Worm (Caenorhabditis elegans) whole organism, L4 larva: ENCODE data around the gene hil-2.
A peak's percentile ranks its signal among the peaks of the same experiment; 100 is the strongest.
"Not testable (repeated sequence)": the region's sequence is repeated elsewhere in the genome, so short reads cannot be mapped to it uniquely, and the experiment has no call there.

ENCODE experiments used
- F26F4.8 ChIP-seq: fragments of 200-800 bp; sonication (Bioruptor generic); conservative IDR thresholded peaks from 2 replicates; pipeline ENCODE4 v1.3.6; 2022; ENCODE audit warnings: missing genetic modification characterization, missing compliant biosample characterization
- F37D6.2 ChIP-seq: sonication (generic microtip); optimal IDR thresholded peaks from 2 replicates; lab custom pipeline; 2016; ENCODE audit warnings: mild to moderate bottlenecking, missing genetic modification characterization, missing compliant biosample characterization
- F44E2.7 ChIP-seq: fragments of 200-800 bp; sonication (Bioruptor generic); IDR thresholded peaks from 2 replicates; pipeline ENCODE4 v2.1.2; 2022; ENCODE audit warnings: missing genetic modification characterization, missing compliant biosample characterization
- ZK546.5 ChIP-seq, 2 experiments: sonication (generic microtip); optimal IDR thresholded peaks; 2 replicates each; lab custom pipeline; 2017; ENCODE audit warnings: missing biosample characterization in 2 of 2, missing genetic modification characterization in 2 of 2
- aha-1 ChIP-seq: fragments of 150-350 bp; peaks from one replicate; lab custom pipeline; 2014; ENCODE audit warnings: missing biosample characterization, missing genetic modification characterization
- attf-4 ChIP-seq: sonication (generic microtip); optimal IDR thresholded peaks from 3 replicates; lab custom pipeline; 2017; ENCODE audit warnings: missing biosample characterization, missing genetic modification characterization
- ceh-62 ChIP-seq: sonication (generic microtip); optimal IDR thresholded peaks from 2 replicates; lab custom pipeline; 2017; ENCODE audit warnings: missing biosample characterization, missing genetic modification characterization
- ctbp-1 ChIP-seq: fragments of 200-800 bp; sonication (Bioruptor generic); IDR thresholded peaks from 2 replicates; pipeline ENCODE4 v1.3.6; 2022; ENCODE audit warnings: missing genetic modification reagents, missing genetic modification characterization, missing compliant biosample characterization
- daf-16 ChIP-seq, 3 experiments: sonication (generic microtip); optimal IDR thresholded peaks; 2 replicates each; lab custom pipeline; 2016 to 2017; ENCODE audit warnings: missing genetic modification characterization in 3 of 3, missing genetic modification reagents in 3 of 3, mild to moderate bottlenecking in 2 of 3, missing compliant biosample characterization in 2 of 3, missing biosample characterization in 1 of 3, moderate library complexity in 1 of 3
- dmd-6 ChIP-seq: fragments of 200-800 bp; sonication (Bioruptor generic); IDR thresholded peaks from 2 replicates; pipeline ENCODE4 v1.3.6; 2022; ENCODE audit warnings: missing genetic modification reagents, missing genetic modification characterization, missing compliant biosample characterization
- duxl-1 ChIP-seq: sonication (generic microtip); optimal IDR thresholded peaks from 2 replicates; lab custom pipeline; 2016; ENCODE audit warnings: mild to moderate bottlenecking, missing genetic modification characterization, moderate library complexity, missing compliant biosample characterization; ENCODE audit not compliant: poor library complexity
- dve-1 ChIP-seq: sonication (generic microtip); optimal IDR thresholded peaks from 2 replicates; lab custom pipeline; 2017; ENCODE audit warnings: antibody characterized with exemption, mild to moderate bottlenecking, missing genetic modification characterization, missing compliant biosample characterization; ENCODE audit not compliant: insufficient read depth
- hlh-30 ChIP-seq: sonication (generic microtip); optimal IDR thresholded peaks from 2 replicates; lab custom pipeline; 2017; ENCODE audit warnings: antibody characterized with exemption, mild to moderate bottlenecking, missing genetic modification characterization, missing compliant biosample characterization; ENCODE audit not compliant: insufficient read depth
- lim-7 ChIP-seq: fragments of 200-800 bp; sonication (Bioruptor generic); IDR thresholded peaks from 2 replicates; pipeline ENCODE4 v1.3.6; 2022; ENCODE audit warnings: missing genetic modification characterization, missing compliant biosample characterization
- lir-3 ChIP-seq: sonication (generic microtip); optimal IDR thresholded peaks from 2 replicates; lab custom pipeline; 2016; ENCODE audit warnings: mild to moderate bottlenecking, missing genetic modification characterization, missing compliant biosample characterization
- madf-9 ChIP-seq: fragments of 200-800 bp; sonication (Bioruptor generic); conservative IDR thresholded peaks from 2 replicates; pipeline ENCODE4 v1.3.6; 2022; ENCODE audit warnings: missing genetic modification reagents, missing genetic modification characterization, missing compliant biosample characterization
- nhr-237 ChIP-seq: sonication (generic microtip); optimal IDR thresholded peaks from 2 replicates; lab custom pipeline; 2017; ENCODE audit warnings: missing biosample characterization, missing genetic modification characterization
- nhr-28 ChIP-seq: fragments of 150-350 bp; optimal IDR thresholded peaks from 2 replicates; lab custom pipeline; 2014; ENCODE audit warnings: missing biosample characterization, missing genetic modification characterization
- nhr-42 ChIP-seq: fragments of 200-800 bp; sonication (Bioruptor generic); IDR thresholded peaks from 2 replicates; pipeline ENCODE4 v1.3.6; 2022; ENCODE audit warnings: missing genetic modification characterization, missing compliant biosample characterization
- nhr-76 ChIP-seq: fragments of 150-350 bp; optimal IDR thresholded peaks from 2 replicates; lab custom pipeline; 2014; ENCODE audit warnings: missing biosample characterization, missing genetic modification characterization
- pqm-1 ChIP-seq: sonication (generic microtip); optimal IDR thresholded peaks from 2 replicates; lab custom pipeline; 2017; ENCODE audit warnings: missing biosample characterization, missing genetic modification characterization
- rbr-2 ChIP-seq: sonication (generic microtip); optimal IDR thresholded peaks from 2 replicates; lab custom pipeline; 2016; ENCODE audit warnings: missing genotype, missing genetic modification characterization, missing compliant biosample characterization
- set-16 ChIP-seq: fragments of 200-800 bp; sonication (Bioruptor generic); IDR thresholded peaks from 2 replicates; pipeline ENCODE4 v1.3.6; 2022; ENCODE audit warnings: missing genetic modification reagents, missing genetic modification characterization, missing compliant biosample characterization
- snpc-1.2 ChIP-seq: fragments of 200-800 bp; sonication (Bioruptor generic); IDR thresholded peaks from 2 replicates; pipeline ENCODE4 v1.3.6; 2022; ENCODE audit warnings: missing genetic modification reagents, missing genetic modification characterization, missing compliant biosample characterization
- snpc-4 ChIP-seq: fragments of 150-350 bp; optimal IDR thresholded peaks from 2 replicates; lab custom pipeline; 2014; ENCODE audit warnings: missing biosample characterization, missing genetic modification characterization
- spr-1 ChIP-seq: sonication (generic microtip); optimal IDR thresholded peaks from 2 replicates; lab custom pipeline; 2016; ENCODE audit warnings: mild to moderate bottlenecking, missing genetic modification characterization, missing compliant biosample characterization
- unc-62 ChIP-seq, 3 experiments: fragments of 150-350 bp in 1 of 3; sonication (generic microtip); optimal IDR thresholded peaks in 2 of 3; peaks in 1 of 3; 1 replicate in 1 of 3; 2 replicates in 2 of 3; lab custom pipeline; 2014 to 2017; ENCODE audit warnings: missing biosample characterization in 3 of 3, missing genetic modification characterization in 3 of 3, missing genetic modification reagents in 3 of 3, missing genotype in 1 of 3

Gene hil-2

DNA sequence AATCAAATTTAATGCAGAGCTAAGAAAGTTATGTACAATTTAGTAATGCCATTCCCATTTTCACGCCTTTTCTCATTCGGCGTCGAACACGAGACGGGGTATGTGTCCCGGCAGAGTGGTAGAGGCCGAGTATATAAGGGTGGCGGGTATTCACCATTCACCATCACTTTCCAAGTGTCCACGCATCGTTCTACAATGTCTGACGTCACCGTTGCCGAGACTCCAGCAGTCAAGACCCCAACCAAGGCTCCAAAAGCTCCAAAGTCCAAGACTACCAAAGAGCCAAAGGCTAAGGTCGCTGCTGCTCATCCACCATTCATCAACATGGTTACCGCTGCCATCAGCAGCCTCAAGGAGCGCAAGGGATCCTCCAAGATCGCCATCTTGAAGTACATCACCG is at the start of gene hil-2:
hil-2 (plus strand) TSS at position 160 of the 400 bp plus-strand sequence.
- TF ChIP-seq ceh-62 (tag; lab: Kevin White, UChicago): no peak
- TF ChIP-seq dve-1: peak; percentile 4
- no peak for TF ChIP-seq madf-9 (GFP tag; lab: Robert Waterston, UW)
- TF ChIP-seq nhr-28: no peak
- TF ChIP-seq unc-62 (GFP tag; optimal IDR thresholded peaks at IDR 0.05 in 1 of 2; lab: Kevin White, UChicago): peak in 1 of 2 experiments; percentile 66
- no peak for TF ChIP-seq unc-62 (tag; optimal IDR thresholded peaks at IDR 0.05; lab: Kevin White, UChicago)
- TF ChIP-seq nhr-237: no peak
- no peak for TF ChIP-seq F26F4.8 (GFP tag; lab: Robert Waterston, UW)
- 0 out of 2 replicates have a peak, but pooled peaks have one; percentile 27 for TF ChIP-seq snpc-1.2 (GFP tag; lab: Robert Waterston, UW)

DNA sequence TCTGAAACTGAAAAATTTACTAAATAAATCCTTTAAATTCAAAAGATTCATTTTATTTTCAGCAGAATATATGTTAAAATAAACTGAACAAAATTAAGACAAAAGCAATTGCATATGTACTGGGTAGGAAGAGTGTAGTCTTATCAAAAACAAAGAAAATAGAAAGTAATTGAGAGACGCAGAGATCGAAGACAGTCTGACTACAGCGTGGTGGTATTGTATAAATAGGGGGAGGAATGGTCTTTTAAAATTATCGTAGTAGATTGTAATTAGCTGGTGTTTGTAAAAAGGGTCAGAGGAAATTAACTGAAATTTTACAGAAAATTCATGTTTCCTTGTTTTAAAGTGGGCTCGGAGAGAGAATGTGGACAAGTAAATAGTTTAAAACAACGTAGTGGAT is 45.6 kb upstream of the hil-2 start, which contains the start of gene acox-3:
acox-3 (minus strand) TSS at position 7 of the 400 bp plus-strand sequence.
- TF ChIP-seq ctbp-1 (GFP tag; lab: Robert Waterston, UW) (no peak), nhr-28 (peak; percentile 66), snpc-4 (tag; lab: Kevin White, UChicago) (no peak), pqm-1 (tag; lab: Kevin White, UChicago) (peak; percentile 53), dve-1 (peak; percentile 40), daf-16 (GFP tag; optimal IDR thresholded peaks at IDR 0.05; lab: Kevin White, UChicago) (no peak), daf-16 (tag; optimal IDR thresholded peaks at IDR 0.05; lab: Kevin White, UChicago) (peak; percentile 88), set-16 (no peak), snpc-1.2 (GFP tag; lab: Robert Waterston, UW) (no peak), dmd-6 (0 out of 2 replicates have a peak, but pooled peaks have one; percentile 13)

DNA sequence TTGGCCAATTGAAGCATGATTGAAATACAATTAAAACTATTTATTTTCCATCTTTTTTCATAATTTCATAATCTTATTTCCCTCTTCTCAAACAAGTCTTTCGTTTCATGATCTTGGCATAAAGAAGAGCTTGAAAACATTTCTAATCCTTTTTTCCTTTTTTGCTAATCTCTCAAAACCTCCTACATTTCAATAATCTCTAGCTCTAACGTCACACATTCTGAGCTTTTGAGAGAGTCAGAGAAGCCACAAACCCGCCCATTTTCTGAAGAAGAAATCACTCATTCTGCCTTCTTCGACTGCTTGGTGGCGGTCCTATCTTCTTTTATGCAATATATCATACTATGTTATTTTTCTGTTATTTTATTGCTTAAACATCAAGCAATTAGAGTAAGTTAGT is 44.4 kb upstream of the hil-2 start, which contains the start of gene F58F9.1:
F58F9.1 (plus strand) TSS at position 251 of the 400 bp plus-strand sequence.
- TF ChIP-seq unc-62 (GFP tag; optimal IDR thresholded peaks at IDR 0.05 in 1 of 2; lab: Kevin White, UChicago) (peak in 1 of 2 experiments; percentile 16), unc-62 (tag; optimal IDR thresholded peaks at IDR 0.05; lab: Kevin White, UChicago) (no peak), nhr-42 (GFP tag; lab: Robert Waterston, UW) (no peak), F37D6.2 (no peak), hlh-30 (tag; lab: Kevin White, UChicago) (peak; percentile 6), aha-1 (tag; lab: Kevin White, UChicago) (peak; percentile 44)

DNA sequence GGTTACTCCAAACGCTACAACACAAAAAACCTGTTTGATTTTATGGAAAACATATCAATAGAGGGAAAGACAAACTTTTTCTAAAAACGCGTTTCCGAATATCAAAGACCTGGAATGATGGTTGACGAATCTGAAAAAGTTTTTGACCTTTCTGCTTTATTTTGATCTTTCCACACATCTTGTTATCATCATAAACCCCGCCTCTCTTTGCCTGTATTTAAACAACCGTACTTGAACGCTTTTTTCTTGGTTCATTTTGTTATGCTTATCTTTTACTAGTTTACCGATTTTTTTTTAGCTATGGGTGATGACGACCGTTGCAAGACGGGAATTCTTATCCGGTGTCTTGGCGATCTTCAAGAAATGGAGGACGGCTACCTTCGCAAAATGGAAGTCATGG is 41.0 kb upstream of the hil-2 start, which contains the start of gene T13A10.2:
T13A10.2 (plus strand) TSS at position 301 of the 400 bp plus-strand sequence.
- TF ChIP-seq duxl-1 (tag; lab: Kevin White, UChicago); F44E2.7 (GFP tag; lab: Robert Waterston, UW); nhr-76 (tag; lab: Kevin White, UChicago): not testable (repeated sequence)

DNA sequence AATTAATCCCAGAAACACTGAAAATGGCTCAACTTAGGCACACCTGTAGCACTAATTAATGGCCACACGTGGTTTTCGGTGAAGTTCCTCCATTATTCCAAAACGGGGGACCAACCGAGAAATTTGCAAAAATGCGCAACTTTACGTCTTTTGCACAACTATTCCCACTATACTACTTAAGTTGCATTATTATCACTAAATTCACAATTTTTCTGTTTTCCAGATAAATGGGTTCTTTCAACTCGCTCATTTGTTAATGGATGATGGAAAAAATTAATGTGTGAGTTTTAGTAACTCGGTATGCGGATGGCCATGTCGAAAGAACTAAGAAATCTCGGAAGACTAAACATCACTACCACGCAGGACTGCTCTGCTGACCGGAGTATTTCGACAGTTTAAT is 39.4 kb upstream of the hil-2 start, which contains the start of gene T13A10.64:
T13A10.64 (plus strand) TSS at position 301 of the 400 bp plus-strand sequence.
- TF ChIP-seq attf-4 (tag; lab: Kevin White, UChicago) (no peak), dmd-6 (no peak), lim-7 (GFP tag; lab: Robert Waterston, UW) (no peak)

DNA sequence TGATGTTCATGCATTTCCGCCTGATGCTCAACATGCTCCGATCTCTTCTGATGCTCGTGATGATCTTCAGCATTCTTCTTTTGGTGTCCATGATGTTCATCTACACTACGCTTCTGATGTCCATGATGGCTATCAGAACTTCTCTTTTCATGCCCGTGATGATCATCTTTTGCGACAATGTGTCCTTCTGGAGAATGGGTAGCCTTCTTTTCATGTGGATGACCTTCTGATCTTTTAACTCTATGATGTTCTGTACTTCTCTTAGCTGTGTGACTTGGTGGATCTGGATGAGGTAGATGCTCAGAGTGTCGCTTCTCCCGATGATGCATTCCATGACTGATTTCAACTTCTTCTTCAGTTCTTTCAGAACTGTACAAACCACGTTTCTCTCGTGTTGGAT is 35.1 kb upstream of the hil-2 start:
- TF ChIP-seq lir-3 (tag; lab: Kevin White, UChicago): no peak
- TF ChIP-seq madf-9 (GFP tag; lab: Robert Waterston, UW): no peak
- peak in 1 of 2 experiments; percentile 90 for TF ChIP-seq unc-62 (GFP tag; optimal IDR thresholded peaks at IDR 0.05 in 1 of 2; lab: Kevin White, UChicago)
- no peak for TF ChIP-seq unc-62 (tag; optimal IDR thresholded peaks at IDR 0.05; lab: Kevin White, UChicago)
- TF ChIP-seq spr-1 (tag; lab: Kevin White, UChicago): no peak
- no peak for TF ChIP-seq ZK546.5 (tag; optimal IDR thresholded peaks at IDR 0.05; lab: Kevin White, UChicago)
- no peak for TF ChIP-seq rbr-2
